Worm (Caenorhabditis elegans): Measurements from ENCODE around the gene F56D1.1.

Gene F56D1.1

ce11 chrII:5458683-5459410 is 19.6 kb upstream of the F56D1.1 start:
- TF ChIP-seq egl-27 (tag; optimal IDR thresholded peaks at IDR 0.05) = no peak
- peak; percentile 11 for TF ChIP-seq snu-23 (GFP tag; optimal IDR thresholded peaks at IDR 0.05)
- peak; percentile 4 for TF ChIP-seq unc-130 (tag; optimal IDR thresholded peaks at IDR 0.05)
- no peak for TF ChIP-seq unc-62 (GFP tag; optimal IDR thresholded peaks at IDR 0.05)
- peak; percentile 5 for TF ChIP-seq mep-1 (tag; optimal IDR thresholded peaks at IDR 0.05)
- peak; percentile 71 for TF ChIP-seq lin-14 (GFP tag; optimal IDR thresholded peaks at IDR 0.05)
- peak in 4 of 6 experiments; percentile 11 to 73 (median 32) for TF ChIP-seq elt-3 (tag; optimal IDR thresholded peaks at IDR 0.05)
- peak; percentile 2 for TF ChIP-seq nhr-71 (tag; optimal IDR thresholded peaks at IDR 0.05)
- peak; percentile 99 for TF ChIP-seq blmp-1 (tag; optimal IDR thresholded peaks at IDR 0.05)

DNA sequence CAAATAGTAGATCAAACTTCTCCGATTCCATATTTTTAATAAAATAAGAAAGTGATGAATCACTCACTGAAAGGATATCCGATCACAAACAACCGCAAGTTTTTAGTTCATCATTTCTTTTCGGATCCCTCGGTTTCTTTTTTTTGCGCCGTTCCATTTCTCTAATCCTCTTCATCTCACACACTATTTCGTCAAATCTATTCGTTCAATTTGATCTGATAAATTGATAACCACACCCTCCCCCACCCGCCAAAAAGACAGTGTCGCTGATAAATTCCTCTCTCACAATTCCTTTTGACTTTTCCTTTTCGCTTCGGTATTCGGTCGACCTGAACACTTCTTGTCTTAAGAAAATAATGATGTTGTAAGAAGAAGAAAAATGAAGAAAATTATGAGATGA is 18.9 kb upstream of the F56D1.1 start:
- TF ChIP-seq mep-1 (tag; optimal IDR thresholded peaks at IDR 0.05) (no peak), unc-98 (GFP tag; IDR thresholded peaks at IDR 0.05) (no peak), C34B4.2 (tag; optimal IDR thresholded peaks at IDR 0.05) (no peak), nhr-84 (tag; optimal IDR thresholded peaks at IDR 0.05) (no peak), blmp-1 (tag; optimal IDR thresholded peaks at IDR 0.05) (peak; percentile 90), elt-3 (tag; optimal IDR thresholded peaks at IDR 0.05) (peak in 1 of 6 experiments; percentile 58), egl-27 (tag; optimal IDR thresholded peaks at IDR 0.05) (no peak), isw-1 (GFP tag; IDR thresholded peaks at IDR 0.05) (no peak), efl-1 (optimal IDR thresholded peaks at IDR 0.05) (no peak), efl-1 (GFP tag; optimal IDR thresholded peaks at IDR 0.05 in 1 of 2) (no peak), alr-1 (tag; optimal IDR thresholded peaks at IDR 0.05; ENCODE audit: borderline replicate concordance) (no peak), nhr-85 (tag) (peak; percentile 3), lin-14 (GFP tag; optimal IDR thresholded peaks at IDR 0.05) (peak; percentile 37)

- TF ChIP-seq Y116A8C.19 (tag; optimal IDR thresholded peaks at IDR 0.05; ENCODE audit: borderline replicate concordance) = no peak
- TF ChIP-seq sptf-1 (tag; optimal IDR thresholded peaks at IDR 0.05) = no peak
- TF ChIP-seq zip-4 (GFP tag; optimal IDR thresholded peaks at IDR 0.05) = no peak
- TF ChIP-seq lin-39 (tag; optimal IDR thresholded peaks at IDR 0.05) = no peak
- TF ChIP-seq lin-14 (GFP tag; optimal IDR thresholded peaks at IDR 0.05) = peak; percentile 15
- TF ChIP-seq blmp-1 (tag; optimal IDR thresholded peaks at IDR 0.05) = peak; percentile 62
- TF ChIP-seq elt-3 (tag; optimal IDR thresholded peaks at IDR 0.05) = peak in 1 of 6 experiments; percentile 43
- TF ChIP-seq nhr-85 (tag) = peak; percentile 33
Observed at ce11 chrII:5460911-5461310, 17.5 kb upstream of the F56D1.1 start.

- TF ChIP-seq nhr-85 (tag) (no peak), F16B12.6 (tag; optimal IDR thresholded peaks at IDR 0.05) (no peak), nhr-28 (tag; optimal IDR thresholded peaks at IDR 0.05) (no peak), sptf-1 (tag; optimal IDR thresholded peaks at IDR 0.05) (no peak), hpl-2 (GFP tag; optimal IDR thresholded peaks at IDR 0.05) (no peak), rnt-1 (tag; optimal IDR thresholded peaks at IDR 0.05) (peak; percentile 6), lin-14 (GFP tag; optimal IDR thresholded peaks at IDR 0.05) (peak; percentile 65), jun-1 (tag; optimal IDR thresholded peaks at IDR 0.05) (no peak), grh-1 (GFP tag; IDR thresholded peaks at IDR 0.05) (no peak), ceh-88 (GFP tag; IDR thresholded peaks at IDR 0.05) (no peak), ama-1 (optimal IDR thresholded peaks at IDR 0.05) (no peak), unc-98 (GFP tag; IDR thresholded peaks at IDR 0.05) (no peak), pax-3 (tag; optimal IDR thresholded peaks at IDR 0.05) (no peak), nhr-47 (tag; optimal IDR thresholded peaks at IDR 0.05) (no peak), ces-1 (GFP tag; optimal IDR thresholded peaks at IDR 0.05) (no peak), hlh-4 (tag; optimal IDR thresholded peaks at IDR 0.05) (no peak), fkh-4 (tag; optimal IDR thresholded peaks at IDR 0.05; ENCODE audit: borderline replicate concordance) (no peak), dpl-1 (GFP tag; optimal IDR thresholded peaks at IDR 0.05) (no peak), ceh-63 (GFP tag; optimal IDR thresholded peaks at IDR 0.05) (no peak), alr-1 (tag; optimal IDR thresholded peaks at IDR 0.05; ENCODE audit: borderline replicate concordance) (no peak), nhr-71 (tag; optimal IDR thresholded peaks at IDR 0.05) (peak; percentile 7), sox-4 (tag; optimal IDR thresholded peaks at IDR 0.05) (no peak), egl-27 (tag; optimal IDR thresholded peaks at IDR 0.05) (no peak), hlh-17 (GFP tag; optimal IDR thresholded peaks at IDR 0.05; ENCODE audit: borderline replicate concordance) (no peak), nhr-237 (tag; optimal IDR thresholded peaks at IDR 0.05) (no peak), snu-23 (GFP tag; optimal IDR thresholded peaks at IDR 0.05) (no peak), unc-130 (tag; optimal IDR thresholded peaks at IDR 0.05) (peak; percentile 26), egl-13 (tag; optimal IDR thresholded peaks at IDR 0.05) (no peak), mef-2 (tag; optimal IDR thresholded peaks at IDR 0.05) (no peak), nhr-20 (tag; optimal IDR thresholded peaks at IDR 0.05) (no peak), blmp-1 (tag; optimal IDR thresholded peaks at IDR 0.05) (peak; percentile 70), C34B4.2 (tag; optimal IDR thresholded peaks at IDR 0.05) (no peak), nhr-84 (tag; optimal IDR thresholded peaks at IDR 0.05) (no peak)
Observed at ce11 chrII:5463692-5464300, 14.6 kb upstream of the F56D1.1 start.
